Fruit fly (Drosophila melanogaster): ENCODE measurements around the gene P5CDh2.

DNA sequence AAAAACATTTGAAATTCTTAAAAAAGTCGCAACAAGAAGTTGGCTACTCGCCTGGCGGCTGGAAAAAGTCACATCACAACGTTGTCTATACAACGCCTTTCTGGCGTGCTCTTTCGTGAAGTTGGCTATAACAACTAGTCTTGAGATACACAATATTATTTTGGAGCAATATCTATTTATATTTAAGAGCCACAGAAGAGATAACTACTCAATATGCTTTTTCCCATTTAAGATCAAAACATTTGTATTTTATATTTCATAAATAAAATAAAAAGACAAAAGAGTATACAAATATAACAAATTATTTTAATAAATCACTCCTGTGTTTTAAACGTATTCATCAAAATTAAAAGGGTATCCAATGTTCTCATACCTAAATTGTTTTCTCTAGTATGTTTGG lies 29.1 kb downstream of the P5CDh2 start:
- no peak for TF ChIP-seq EcR (GFP tag; optimal IDR thresholded peaks at IDR 0.05)
- TF ChIP-seq psq (optimal IDR thresholded peaks at IDR 0.05): no peak
- no peak for TF ChIP-seq CG8478 (optimal IDR thresholded peaks at IDR 0.05)
